Worm (Caenorhabditis elegans): Measurements from ENCODE around the gene mltn-12.

ce11 chrIV:8994487-8994886 is 1.6 kb downstream of the mltn-12 start:
- TF ChIP-seq fos-1 (tag; optimal IDR thresholded peaks at IDR 0.05) (no peak), lin-39 (tag; optimal IDR thresholded peaks at IDR 0.05) (no peak), nhr-11 (tag; optimal IDR thresholded peaks at IDR 0.05) (no peak), C16A3.4 (tag; optimal IDR thresholded peaks at IDR 0.05) (no peak), nhr-237 (tag; optimal IDR thresholded peaks at IDR 0.05) (no peak), unc-62 (GFP tag; optimal IDR thresholded peaks at IDR 0.05) (no peak), zag-1 (tag; optimal IDR thresholded peaks at IDR 0.05) (no peak), tbx-2 (tag; optimal IDR thresholded peaks at IDR 0.05) (no peak)

Measured in whole organism, L1 larva.